Worm (Caenorhabditis elegans) whole organism, mixed stage, embryonic: ENCODE results near the gene D2045.7.

Experiments
- ceh-39 ChIP-seq: fragments of 150-350 bp; optimal IDR thresholded peaks from 2 replicates; lab custom pipeline; 2014; ENCODE audit warnings: missing biosample characterization, missing genetic modification characterization
- lsy-2 ChIP-seq: fragments of 150-350 bp; optimal IDR thresholded peaks from 2 replicates; lab custom pipeline; 2014; ENCODE audit warnings: missing biosample characterization, missing genetic modification characterization
- unc-62 ChIP-seq: fragments of 150-350 bp; optimal IDR thresholded peaks from 2 replicates; lab custom pipeline; 2014; ENCODE audit warnings: missing biosample characterization, missing genetic modification reagents, missing genetic modification characterization

- TF ChIP-seq lsy-2 (tag; lab: Kevin White, UChicago) (no peak), unc-62 (GFP tag; lab: Kevin White, UChicago) (no peak), ceh-39 (tag; lab: Kevin White, UChicago) (no peak)
These were observed at the start of gene D2045.7 for ce11 chrIII:10479180-10479579.
